Fruit fly (Drosophila melanogaster) whole organism: Measurements from ENCODE around the gene retinin.

ENCODE experiments used
- CG8478 ChIP-seq: fragments of >200 bp; optimal IDR thresholded peaks from 2 replicates; lab custom pipeline; 2018; ENCODE audit warnings: inconsistent platforms
- Dll ChIP-seq: fragments of >200 bp; optimal IDR thresholded peaks from 2 replicates; lab custom pipeline; 2017
- usp ChIP-seq: fragments of >200 bp; optimal IDR thresholded peaks from 2 replicates; lab custom pipeline; 2017; ENCODE audit warnings: missing biosample characterization, missing genetic modification characterization, mixed read lengths

DNA sequence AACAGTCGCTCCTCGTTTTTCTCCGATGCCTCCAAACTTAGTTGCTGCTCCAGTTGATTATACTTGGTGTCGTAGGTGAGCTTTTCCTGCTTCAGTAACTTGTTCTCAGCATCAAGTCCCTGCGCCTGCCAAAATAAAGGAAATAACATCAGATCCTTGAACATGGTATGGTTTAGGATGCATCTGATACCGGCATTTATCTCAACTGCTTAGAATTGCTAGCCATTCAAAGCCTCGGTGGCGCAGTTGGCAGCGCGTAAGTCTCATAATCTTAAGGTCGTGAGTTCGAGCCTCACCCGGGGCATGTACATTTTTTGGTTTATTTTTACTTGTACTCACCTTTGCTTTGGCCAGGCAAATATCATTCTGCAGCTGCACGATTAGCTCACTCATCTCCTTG is 18.0 kb downstream of the retinin start:
- no peak for TF ChIP-seq Dll (lab: Kevin White, UChicago)
- TF ChIP-seq usp = no peak
- TF ChIP-seq CG8478 (lab: Kevin White, UChicago) = no peak
